Worm (Caenorhabditis elegans): ENCODE measurements around the gene C48B4.11.

- no peak for TF ChIP-seq ceh-16 (tag; optimal IDR thresholded peaks at IDR 0.05)
- TF ChIP-seq egl-27 (tag; optimal IDR thresholded peaks at IDR 0.05), result no peak
- TF ChIP-seq elt-3 (tag; optimal IDR thresholded peaks at IDR 0.05), result no peak
- TF ChIP-seq unc-62 (GFP tag; optimal IDR thresholded peaks at IDR 0.05), result no peak
- no peak for TF ChIP-seq fos-1 (tag; optimal IDR thresholded peaks at IDR 0.05)
- TF ChIP-seq ceh-82 (tag; optimal IDR thresholded peaks at IDR 0.05), result no peak
- TF ChIP-seq ceh-9 (tag; optimal IDR thresholded peaks at IDR 0.05), result no peak
- TF ChIP-seq sea-2 (GFP tag; optimal IDR thresholded peaks at IDR 0.05), result no peak
- no peak for TF ChIP-seq pha-4 (tag; optimal IDR thresholded peaks at IDR 0.05)
- no peak for TF ChIP-seq fkh-10 (GFP tag; optimal IDR thresholded peaks at IDR 0.05)
- TF ChIP-seq unc-39 (tag; optimal IDR thresholded peaks at IDR 0.05), result no peak
- TF ChIP-seq jun-1 (tag; optimal IDR thresholded peaks at IDR 0.05), result no peak
Measured at ce11 chrIII:9583224-9583623, 17.3 kb upstream of the C48B4.11 start.

Measured in whole organism, L3 larva.